Fruit fly (Drosophila melanogaster) whole organism, embryonic: ENCODE data around the gene Cdc7.

Source experiments
- Asciz ChIP-seq: fragments of 200-800 bp; sonication (Bioruptor generic); optimal IDR thresholded peaks from 2 replicates; lab custom pipeline; 2017; ENCODE audit warnings: missing biosample characterization, mild to moderate bottlenecking, missing genetic modification characterization, missing genetic modification reagents
- CG1647 ChIP-seq: fragments of 200-800 bp; sonication (Bioruptor generic); optimal IDR thresholded peaks from 3 replicates; lab custom pipeline; 2016; ENCODE audit warnings: missing biosample characterization, missing genetic modification characterization
- CG4617 ChIP-seq: fragments of 200-800 bp; sonication (Bioruptor generic); optimal IDR thresholded peaks from 3 replicates; lab custom pipeline; 2016; ENCODE audit warnings: missing biosample characterization, missing genetic modification characterization, borderline replicate concordance
- CG5953 ChIP-seq: fragments of 200-800 bp; sonication (Bioruptor generic); IDR thresholded peaks from 2 replicates; pipeline ENCODE4 v1.3.6; 2022; ENCODE audit warnings: missing biosample characterization, missing genetic modification characterization
- CG8281 ChIP-seq: fragments of 200-800 bp; sonication (Bioruptor generic); optimal IDR thresholded peaks from 2 replicates; lab custom pipeline; 2018; ENCODE audit warnings: missing biosample characterization, mild to moderate bottlenecking, missing genetic modification characterization, moderate library complexity
- Ssrp ChIP-seq: fragments of 200-800 bp; sonication (Bioruptor generic); optimal IDR thresholded peaks from 2 replicates; lab custom pipeline; 2018; ENCODE audit warnings: missing biosample characterization, mild to moderate bottlenecking, missing genetic modification characterization, moderate library complexity
- ato ChIP-seq: fragments of 200-800 bp; sonication (Bioruptor generic); IDR thresholded peaks from 2 replicates; pipeline ENCODE4 v1.3.6; 2022; ENCODE audit warnings: missing biosample characterization, missing genetic modification characterization; ENCODE audit not compliant: partially characterized antibody
- fd3F ChIP-seq: fragments of 200-800 bp; sonication (Bioruptor generic); optimal IDR thresholded peaks from 2 replicates; lab custom pipeline; 2018; ENCODE audit warnings: missing biosample characterization, mild to moderate bottlenecking, missing genetic modification characterization, moderate library complexity
- tap ChIP-seq: fragments of 200-800 bp; optimal IDR thresholded peaks from 3 replicates; lab custom pipeline; 2019; ENCODE audit warnings: missing biosample characterization, mild to moderate bottlenecking, missing genetic modification characterization, moderate library complexity

dm6 chrX:6688620-6689400 is 34.5 kb downstream of the Cdc7 start, which contains the start of gene CG3184:
- TF ChIP-seq Asciz (GFP tag; lab: Kevin White, UChicago) (no peak), ato (GFP tag; lab: Robert Waterston, UW) (peak; percentile 72), CG8281 (no peak), Ssrp (tag; lab: Kevin White, UChicago) (no peak), CG5953 (no peak), CG4617 (GFP tag; lab: Kevin White, UChicago) (no peak), tap (tag; lab: Kevin White, UChicago) (no peak), fd3F (GFP tag; lab: Kevin White, UChicago) (no peak), CG1647 (GFP tag; lab: Kevin White, UChicago) (no peak)
